Worm (Caenorhabditis elegans) whole organism, L2 larva: ENCODE measurements around the gene exl-1.

ENCODE experiments used
- C34F6.9 ChIP-seq: fragments of 150-350 bp; optimal IDR thresholded peaks from 2 replicates; lab custom pipeline; 2014; ENCODE audit warnings: missing biosample characterization, missing genetic modification characterization
- F13H6.1 ChIP-seq: sonication (generic microtip); optimal IDR thresholded peaks from 2 replicates; lab custom pipeline; 2016; ENCODE audit warnings: missing genetic modification characterization, missing compliant biosample characterization
- R02D3.7 ChIP-seq: fragments of 150-350 bp; optimal IDR thresholded peaks from 2 replicates; lab custom pipeline; 2014; ENCODE audit warnings: missing biosample characterization, missing genetic modification characterization
- Y55F3AM.14 ChIP-seq: fragments of 200-800 bp; sonication (Bioruptor generic); optimal IDR thresholded peaks from 2 replicates; lab custom pipeline; 2018; ENCODE audit warnings: mild to moderate bottlenecking, missing genetic modification characterization, missing compliant biosample characterization
- ZK546.5 ChIP-seq: sonication (generic microtip); optimal IDR thresholded peaks from 2 replicates; lab custom pipeline; 2017; ENCODE audit warnings: missing biosample characterization, missing genetic modification characterization
- alr-1 ChIP-seq: fragments of 150-350 bp; optimal IDR thresholded peaks from 2 replicates; lab custom pipeline; 2014; ENCODE audit warnings: missing biosample characterization, missing genetic modification characterization
- aly-2 ChIP-seq: fragments of 150-350 bp; optimal IDR thresholded peaks from 2 replicates; lab custom pipeline; 2014; ENCODE audit warnings: missing biosample characterization, missing genetic modification characterization
- ama-1 ChIP-seq: fragments of 150-350 bp; optimal IDR thresholded peaks from 2 replicates; lab custom pipeline; 2018; ENCODE audit warnings: inconsistent platforms
- blmp-1 ChIP-seq: sonication (generic microtip); optimal IDR thresholded peaks from 2 replicates; lab custom pipeline; 2017; ENCODE audit warnings: missing genetic modification characterization, mild to moderate bottlenecking, missing compliant biosample characterization, antibody characterized with exemption, moderate library complexity; ENCODE audit not compliant: insufficient read depth
- ceh-16 ChIP-seq: fragments of 150-350 bp; optimal IDR thresholded peaks from 2 replicates; lab custom pipeline; 2014; ENCODE audit warnings: missing biosample characterization, missing genetic modification characterization
- ceh-82 ChIP-seq: fragments of 150-350 bp; optimal IDR thresholded peaks from 2 replicates; lab custom pipeline; 2014; ENCODE audit warnings: missing biosample characterization, missing genetic modification characterization
- crh-2 ChIP-seq: sonication (generic microtip); optimal IDR thresholded peaks from 2 replicates; lab custom pipeline; 2017; ENCODE audit warnings: missing biosample characterization, missing genetic modification characterization
- dmd-4 ChIP-seq: sonication (generic microtip); optimal IDR thresholded peaks from 2 replicates; lab custom pipeline; 2017; ENCODE audit warnings: missing biosample characterization, missing genetic modification characterization
- egl-27 ChIP-seq: sonication (generic microtip); optimal IDR thresholded peaks from 3 replicates; lab custom pipeline; 2017; ENCODE audit warnings: missing biosample characterization, missing genetic modification reagents, missing genetic modification characterization
- elt-1 ChIP-seq: fragments of 150-350 bp; optimal IDR thresholded peaks from 2 replicates; lab custom pipeline; 2014; ENCODE audit warnings: missing biosample characterization, missing genetic modification characterization
- elt-3 ChIP-seq: sonication (generic microtip); optimal IDR thresholded peaks from 2 replicates; lab custom pipeline; 2017; ENCODE audit warnings: missing biosample characterization, missing genetic modification characterization
- fos-1 ChIP-seq: fragments of 150-350 bp; optimal IDR thresholded peaks from 2 replicates; lab custom pipeline; 2014; ENCODE audit warnings: missing biosample characterization, missing genetic modification characterization
- gmeb-1 ChIP-seq: fragments of 150-350 bp; optimal IDR thresholded peaks from 2 replicates; lab custom pipeline; 2014; ENCODE audit warnings: missing biosample characterization, missing genetic modification characterization
- lin-11 ChIP-seq: fragments of 150-350 bp; sonication (generic microtip); optimal IDR thresholded peaks from 2 replicates; lab custom pipeline; 2014; ENCODE audit warnings: missing biosample characterization, missing genetic modification characterization, inconsistent platforms, mixed read lengths
- lin-13 ChIP-seq: fragments of 150-350 bp; optimal IDR thresholded peaks from 2 replicates; lab custom pipeline; 2014; ENCODE audit warnings: missing biosample characterization, missing genetic modification reagents, missing genetic modification characterization
- lin-39 ChIP-seq: fragments of 150-350 bp; optimal IDR thresholded peaks from 2 replicates; lab custom pipeline; 2014; ENCODE audit warnings: missing biosample characterization, missing genetic modification reagents, missing genetic modification characterization
- lsy-2 ChIP-seq, 2 experiments: fragments of 150-350 bp in 1 of 2; sonication (generic microtip) in 1 of 2; optimal IDR thresholded peaks; 2 replicates each; lab custom pipeline; 2014 to 2017; ENCODE audit warnings: missing biosample characterization in 2 of 2, missing genetic modification characterization in 2 of 2
- mab-5 ChIP-seq: fragments of 150-350 bp; optimal IDR thresholded peaks from 2 replicates; lab custom pipeline; 2014; ENCODE audit warnings: missing biosample characterization, missing genetic modification characterization
- mdl-1 ChIP-seq, 2 experiments: fragments of 150-350 bp in 1 of 2; sonication (generic microtip) in 1 of 2; optimal IDR thresholded peaks; 2 replicates each; lab custom pipeline; 2017; ENCODE audit warnings: missing biosample characterization in 2 of 2, missing genetic modification characterization in 2 of 2
- nhr-10 ChIP-seq: sonication (generic microtip); optimal IDR thresholded peaks from 2 replicates; lab custom pipeline; 2017; ENCODE audit warnings: missing biosample characterization, missing genetic modification characterization
- nhr-11 ChIP-seq: fragments of 150-350 bp; optimal IDR thresholded peaks from 2 replicates; lab custom pipeline; 2014; ENCODE audit warnings: missing biosample characterization, missing genetic modification characterization
- nhr-12 ChIP-seq: fragments of 150-350 bp; optimal IDR thresholded peaks from 2 replicates; lab custom pipeline; 2014; ENCODE audit warnings: missing biosample characterization, missing genetic modification characterization
- nhr-129 ChIP-seq: fragments of 150-350 bp; optimal IDR thresholded peaks from 2 replicates; lab custom pipeline; 2014; ENCODE audit warnings: missing biosample characterization, missing genetic modification characterization
- nhr-23 ChIP-seq: fragments of 150-350 bp; optimal IDR thresholded peaks from 2 replicates; lab custom pipeline; 2014; ENCODE audit warnings: missing biosample characterization, missing genetic modification reagents, missing genetic modification characterization
- nhr-237 ChIP-seq: fragments of 150-350 bp; optimal IDR thresholded peaks from 2 replicates; lab custom pipeline; 2014; ENCODE audit warnings: missing biosample characterization, missing genetic modification characterization
- nhr-25 ChIP-seq: fragments of 150-350 bp; sonication (generic microtip); optimal IDR thresholded peaks from 3 replicates; lab custom pipeline; 2014; ENCODE audit warnings: missing biosample characterization, missing genetic modification characterization
- nhr-6 ChIP-seq: fragments of 150-350 bp; optimal IDR thresholded peaks from 2 replicates; lab custom pipeline; 2014; ENCODE audit warnings: missing biosample characterization, missing genetic modification characterization
- nhr-77 ChIP-seq: fragments of 150-350 bp; optimal IDR thresholded peaks from 2 replicates; lab custom pipeline; 2014; ENCODE audit warnings: missing biosample characterization, missing genetic modification characterization
- peb-1 ChIP-seq: fragments of 150-350 bp; optimal IDR thresholded peaks from 2 replicates; lab custom pipeline; 2014; ENCODE audit warnings: missing biosample characterization, missing genetic modification characterization
- skn-1 ChIP-seq: sonication (generic microtip); optimal IDR thresholded peaks from 2 replicates; lab custom pipeline; 2017; ENCODE audit warnings: missing biosample characterization, missing genetic modification characterization
- sma-3 ChIP-seq: sonication (generic microtip); optimal IDR thresholded peaks from 2 replicates; lab custom pipeline; 2016; ENCODE audit warnings: missing genetic modification reagents, missing genetic modification characterization, missing compliant biosample characterization
- sma-9 ChIP-seq, 2 experiments: fragments of 150-350 bp in 1 of 2; sonication (generic microtip) in 1 of 2; optimal IDR thresholded peaks; 2 replicates each; lab custom pipeline; 2014 to 2016; ENCODE audit warnings: missing genetic modification characterization in 2 of 2, mild to moderate bottlenecking in 1 of 2, missing biosample characterization in 1 of 2, missing compliant biosample characterization in 1 of 2, missing genetic modification reagents in 1 of 2, moderate library complexity in 1 of 2
- snpc-4 ChIP-seq: fragments of 150-350 bp; optimal IDR thresholded peaks from 2 replicates; lab custom pipeline; 2014; ENCODE audit warnings: missing biosample characterization, missing genetic modification characterization
- unc-39 ChIP-seq: fragments of 150-350 bp; optimal IDR thresholded peaks from 2 replicates; lab custom pipeline; 2014; ENCODE audit warnings: missing biosample characterization, missing genetic modification characterization
- unc-55 ChIP-seq: fragments of 150-350 bp; sonication (generic microtip); optimal IDR thresholded peaks from 3 replicates; lab custom pipeline; 2014; ENCODE audit warnings: missing biosample characterization, missing genetic modification reagents, missing genetic modification characterization
- unc-62 ChIP-seq: fragments of 150-350 bp; optimal IDR thresholded peaks from 2 replicates; lab custom pipeline; 2014; ENCODE audit warnings: missing biosample characterization, missing genetic modification reagents, missing genetic modification characterization
- ztf-1 ChIP-seq: fragments of 200-800 bp; sonication (Bioruptor generic); conservative IDR thresholded peaks from 2 replicates; pipeline ENCODE4 v1.3.6; 2022; ENCODE audit warnings: missing genetic modification characterization, missing compliant biosample characterization
- ztf-11 ChIP-seq: sonication (generic microtip); optimal IDR thresholded peaks from 2 replicates; lab custom pipeline; 2017; ENCODE audit warnings: missing biosample characterization, missing genetic modification characterization
- ztf-4 ChIP-seq: fragments of 150-350 bp; optimal IDR thresholded peaks from 2 replicates; lab custom pipeline; 2014; ENCODE audit warnings: missing biosample characterization, missing genetic modification characterization

The exl-1 gene

DNA sequence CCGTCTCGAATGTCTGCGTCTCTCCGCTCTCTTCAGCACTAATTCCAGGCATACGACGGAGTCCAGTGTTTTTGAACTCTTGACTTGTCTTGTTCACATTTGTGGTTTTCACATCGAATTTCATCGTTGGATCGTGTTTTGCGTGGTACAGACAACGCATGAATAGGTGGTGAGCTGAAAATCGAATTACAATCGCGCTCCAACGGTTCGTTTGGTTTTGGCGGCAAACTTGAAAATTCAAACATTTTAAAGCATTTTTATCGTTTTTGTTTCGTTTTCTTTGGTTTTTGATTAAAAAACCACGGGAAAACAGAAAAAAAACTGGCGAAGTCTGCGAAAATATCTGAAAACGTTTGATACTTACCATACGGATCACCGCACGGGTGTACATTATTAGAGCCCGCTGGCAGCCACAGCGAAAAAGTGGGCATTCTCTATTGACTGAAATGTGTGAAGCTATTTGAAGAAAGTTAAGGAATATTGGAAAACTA, at the start of gene exl-1:
exl-1 (minus strand) TSS at position 441 of the 491 bp plus-strand sequence.
- no peak for TF ChIP-seq egl-27
- no peak for TF ChIP-seq elt-3 (tag; lab: Kevin White, UChicago)
- TF ChIP-seq unc-62 (GFP tag; lab: Kevin White, UChicago), result no peak
- TF ChIP-seq nhr-10 (tag; lab: Kevin White, UChicago), result no peak
- no peak for TF ChIP-seq sma-3
- no peak for TF ChIP-seq elt-1 (tag; lab: Kevin White, UChicago)
- TF ChIP-seq nhr-129 (tag; lab: Kevin White, UChicago), result peak; percentile 16
- peak; percentile 49 for TF ChIP-seq gmeb-1 (tag; lab: Kevin White, UChicago)

ce11 chrII:14455332-14455731, 42.1 kb upstream of the exl-1 start, which contains the start of gene dmsr-6:
Gene dmsr-6 (plus strand): TSS chrII:14455632.
- TF ChIP-seq elt-1 (tag; lab: Kevin White, UChicago) (no peak), lsy-2 (tag; optimal IDR thresholded peaks at IDR 0.05; lab: Kevin White, UChicago) (no peak), C34F6.9 (tag; lab: Kevin White, UChicago) (no peak), F13H6.1 (tag; lab: Kevin White, UChicago) (no peak), ztf-1 (GFP tag; lab: Robert Waterston, UW) (no peak), gmeb-1 (tag; lab: Kevin White, UChicago) (no peak), nhr-237 (tag; lab: Kevin White, UChicago) (no peak)

ce11 chrII:14451934-14452333, 38.7 kb upstream of the exl-1 start:
- no peak for TF ChIP-seq ZK546.5 (tag; lab: Kevin White, UChicago)
- no peak for TF ChIP-seq ztf-4 (tag; lab: Kevin White, UChicago)
- no peak for TF ChIP-seq egl-27
- no peak for TF ChIP-seq lin-39 (tag; lab: Kevin White, UChicago)
- no peak for TF ChIP-seq unc-62 (GFP tag; lab: Kevin White, UChicago)
- TF ChIP-seq sma-9 (GFP tag; optimal IDR thresholded peaks at IDR 0.05; lab: Kevin White, UChicago), result no peak
- TF ChIP-seq sma-9 (tag; optimal IDR thresholded peaks at IDR 0.05; lab: Kevin White, UChicago), result no peak
- no peak for TF ChIP-seq nhr-25
- no peak for TF ChIP-seq dmd-4

DNA sequence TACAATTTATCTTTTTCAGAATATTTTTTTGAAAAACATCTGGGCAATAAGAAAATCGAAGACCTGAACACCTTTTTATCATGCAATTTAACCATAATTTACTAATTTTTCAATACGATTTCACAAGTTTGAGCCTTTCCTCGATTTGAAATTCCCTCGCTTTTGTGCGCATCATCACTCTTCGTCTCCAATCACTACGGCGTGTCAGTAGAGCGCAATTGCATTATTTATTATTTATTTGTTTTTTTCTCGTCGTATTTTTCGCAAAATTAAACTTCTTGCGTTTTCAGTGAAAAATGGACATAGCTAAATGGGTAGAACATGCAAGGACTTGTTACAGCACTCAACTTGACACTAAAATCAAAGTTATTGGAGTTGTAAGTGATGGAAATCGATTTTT, 27.9 kb upstream of the exl-1 start, which contains the start of gene smg-8:
smg-8 (plus strand) TSS at position 266 of the 400 bp plus-strand sequence.
- TF ChIP-seq egl-27, result no peak
- no peak for TF ChIP-seq nhr-11 (tag; lab: Kevin White, UChicago)
- peak; percentile 36 for TF ChIP-seq fos-1 (tag; lab: Kevin White, UChicago)
- no peak for TF ChIP-seq alr-1
- TF ChIP-seq ztf-4 (tag; lab: Kevin White, UChicago), result peak; percentile 2
- TF ChIP-seq ceh-16 (tag; lab: Kevin White, UChicago), result peak; percentile 5
- no peak for TF ChIP-seq mdl-1 (tag; optimal IDR thresholded peaks at IDR 0.05; lab: Kevin White, UChicago)
- no peak for TF ChIP-seq lin-39 (tag; lab: Kevin White, UChicago)
- no peak for TF ChIP-seq nhr-12 (tag; lab: Kevin White, UChicago)
- no peak for TF ChIP-seq elt-1 (tag; lab: Kevin White, UChicago)
- no peak for TF ChIP-seq ceh-82 (tag; lab: Kevin White, UChicago)
- TF ChIP-seq skn-1, result no peak
- peak; percentile 74 to 88 for TF ChIP-seq lsy-2 (tag; optimal IDR thresholded peaks at IDR 0.05; lab: Kevin White, UChicago)
- TF ChIP-seq elt-3 (tag; lab: Kevin White, UChicago), result no peak
- TF ChIP-seq unc-39 (tag; lab: Kevin White, UChicago), result no peak
- TF ChIP-seq nhr-6, result peak; percentile 65
- TF ChIP-seq nhr-77 (tag; lab: Kevin White, UChicago), result peak; percentile 6
- no peak for TF ChIP-seq peb-1 (tag; lab: Kevin White, UChicago)
- TF ChIP-seq ztf-1 (GFP tag; lab: Robert Waterston, UW), result no peak
- no peak for TF ChIP-seq dmd-4
- no peak for TF ChIP-seq R02D3.7
- no peak for TF ChIP-seq Y55F3AM.14
- no peak for TF ChIP-seq ztf-11
- TF ChIP-seq ZK546.5 (tag; lab: Kevin White, UChicago), result peak; percentile 16
- peak; percentile 43 for TF ChIP-seq F13H6.1 (tag; lab: Kevin White, UChicago)
- no peak for TF ChIP-seq nhr-23 (tag; lab: Kevin White, UChicago)
- TF ChIP-seq unc-55 (GFP tag; lab: Kevin White, UChicago), result peak; percentile 95
- TF ChIP-seq blmp-1, result no peak
- peak; percentile 75 for TF ChIP-seq nhr-25
- no peak for TF ChIP-seq sma-3
- TF ChIP-seq nhr-10 (tag; lab: Kevin White, UChicago), result no peak
- TF ChIP-seq ama-1 (lab: Kevin White, UChicago), result no peak
- no peak for TF ChIP-seq nhr-237 (tag; lab: Kevin White, UChicago)
- TF ChIP-seq gmeb-1 (tag; lab: Kevin White, UChicago), result peak; percentile 97
- TF ChIP-seq unc-62 (GFP tag; lab: Kevin White, UChicago), result no peak
- no peak for TF ChIP-seq sma-9 (GFP tag; optimal IDR thresholded peaks at IDR 0.05; lab: Kevin White, UChicago)
- no peak for TF ChIP-seq sma-9 (tag; optimal IDR thresholded peaks at IDR 0.05; lab: Kevin White, UChicago)
- TF ChIP-seq mab-5 (tag; lab: Kevin White, UChicago), result peak; percentile 75
- TF ChIP-seq nhr-129 (tag; lab: Kevin White, UChicago), result peak; percentile 72
- TF ChIP-seq aly-2 (tag; lab: Kevin White, UChicago), result no peak
- peak; percentile 22 for TF ChIP-seq lin-11 (tag; lab: Kevin White, UChicago)
- peak; percentile 85 for TF ChIP-seq lin-13 (GFP tag; lab: Kevin White, UChicago)
- peak; percentile 77 for TF ChIP-seq crh-2 (tag; lab: Kevin White, UChicago)
- TF ChIP-seq snpc-4 (tag; lab: Kevin White, UChicago), result peak; percentile 68
